Worm (Caenorhabditis elegans): ENCODE results near the gene Y75B8A.37.

The Y75B8A.37 gene

ce11 chrIII:12351301-12351700, 36.0 kb downstream of the Y75B8A.37 start, which contains the start of the genes pph-4.1 and Y75B8A.31 (continued):
- peak; percentile 21 for TF ChIP-seq hpl-2 (GFP tag; optimal IDR thresholded peaks at IDR 0.05)
- TF ChIP-seq blmp-1 (tag; optimal IDR thresholded peaks at IDR 0.05), result peak; percentile 73
- TF ChIP-seq ceh-82 (tag; optimal IDR thresholded peaks at IDR 0.05), result peak; percentile 80 to 89 (median 88)
- no peak for TF ChIP-seq nhr-237 (tag; optimal IDR thresholded peaks at IDR 0.05)
- TF ChIP-seq sptf-1 (tag; optimal IDR thresholded peaks at IDR 0.05), result no peak
- TF ChIP-seq ceh-8 (GFP tag; optimal IDR thresholded peaks at IDR 0.05), result no peak
- TF ChIP-seq pag-3 (tag; optimal IDR thresholded peaks at IDR 0.05; ENCODE audit: borderline replicate concordance, insufficient read depth), result no peak
- no peak for TF ChIP-seq C34B4.2 (tag; optimal IDR thresholded peaks at IDR 0.05)
- TF ChIP-seq zip-4 (GFP tag; optimal IDR thresholded peaks at IDR 0.05), result peak; percentile 1
- TF ChIP-seq C16A3.4 (tag; optimal IDR thresholded peaks at IDR 0.05), result peak; percentile 55
- TF ChIP-seq unc-86 (tag; optimal IDR thresholded peaks at IDR 0.05), result peak; percentile 78
- TF ChIP-seq efl-3 (GFP tag; optimal IDR thresholded peaks at IDR 0.05), result no peak
- peak; percentile 89 for TF ChIP-seq egl-13 (tag; optimal IDR thresholded peaks at IDR 0.05)
- TF ChIP-seq elt-3 (tag; optimal IDR thresholded peaks at IDR 0.05), result peak in 1 of 6 experiments; percentile 72
- TF ChIP-seq sup-37 (GFP tag; optimal IDR thresholded peaks at IDR 0.05), result peak; percentile 60
- TF ChIP-seq F16B12.6 (tag; optimal IDR thresholded peaks at IDR 0.05), result peak; percentile 64
- TF ChIP-seq zag-1 (tag; optimal IDR thresholded peaks at IDR 0.05), result no peak
- no peak for TF ChIP-seq ztf-4 (tag; optimal IDR thresholded peaks at IDR 0.05)
- TF ChIP-seq swsn-7 (tag; optimal IDR thresholded peaks at IDR 0.05), result peak; percentile 84
- peak; percentile 91 for TF ChIP-seq nhr-47 (tag; optimal IDR thresholded peaks at IDR 0.05)
- TF ChIP-seq xbp-1 (tag; optimal IDR thresholded peaks at IDR 0.05), result peak; percentile 89
- peak; percentile 92 for TF ChIP-seq snu-23 (GFP tag; optimal IDR thresholded peaks at IDR 0.05)
- peak; percentile 73 for TF ChIP-seq C04F5.9 (tag; optimal IDR thresholded peaks at IDR 0.05)
- peak; percentile 87 for TF ChIP-seq lin-13 (GFP tag; optimal IDR thresholded peaks at IDR 0.05)
- TF ChIP-seq unc-30 (tag; optimal IDR thresholded peaks at IDR 0.05), result no peak
- TF ChIP-seq sox-4 (tag; optimal IDR thresholded peaks at IDR 0.05), result peak; percentile 80
- peak; percentile 89 for TF ChIP-seq skn-1 (tag; optimal IDR thresholded peaks at IDR 0.05)
- peak; percentile 86 to 89 for TF ChIP-seq lsy-2 (tag; optimal IDR thresholded peaks at IDR 0.05)
- TF ChIP-seq mab-9 (GFP tag; IDR thresholded peaks at IDR 0.05), result peak; percentile 74
- peak; percentile 92 for TF ChIP-seq mep-1 (tag; optimal IDR thresholded peaks at IDR 0.05)
- TF ChIP-seq dpl-1 (GFP tag; optimal IDR thresholded peaks at IDR 0.05), result peak; percentile 73 to 83 (median 75)
- TF ChIP-seq aly-2 (tag; optimal IDR thresholded peaks at IDR 0.05), result no peak
- TF ChIP-seq Y116A8C.19 (tag; optimal IDR thresholded peaks at IDR 0.05; ENCODE audit: borderline replicate concordance), result peak; percentile 58
- TF ChIP-seq nhr-85 (tag), result peak; percentile 94
- TF ChIP-seq nhr-20 (tag; optimal IDR thresholded peaks at IDR 0.05), result peak; percentile 88
- no peak for TF ChIP-seq fkh-10 (GFP tag; optimal IDR thresholded peaks at IDR 0.05)
- no peak for TF ChIP-seq fos-1 (tag; optimal IDR thresholded peaks at IDR 0.05)
- peak; percentile 88 for TF ChIP-seq irx-1 (tag; optimal IDR thresholded peaks at IDR 0.05)
- TF ChIP-seq elt-2 (tag; optimal IDR thresholded peaks at IDR 0.05), result peak; percentile 44
- TF ChIP-seq hlh-17 (GFP tag; optimal IDR thresholded peaks at IDR 0.05; ENCODE audit: borderline replicate concordance), result no peak
- no peak for TF ChIP-seq ama-1 (optimal IDR thresholded peaks at IDR 0.05)
- no peak for TF ChIP-seq hlh-4 (tag; optimal IDR thresholded peaks at IDR 0.05)
- TF ChIP-seq alr-1 (tag; optimal IDR thresholded peaks at IDR 0.05; ENCODE audit: borderline replicate concordance), result no peak
- peak; percentile 83 for TF ChIP-seq fkh-4 (tag; optimal IDR thresholded peaks at IDR 0.05; ENCODE audit: borderline replicate concordance)
- TF ChIP-seq nhr-76 (tag; optimal IDR thresholded peaks at IDR 0.05), result no peak
- TF ChIP-seq aha-1 (tag; optimal IDR thresholded peaks at IDR 0.05), result no peak
- peak; percentile 91 for TF ChIP-seq unc-130 (tag; optimal IDR thresholded peaks at IDR 0.05)
- TF ChIP-seq ces-1 (GFP tag; optimal IDR thresholded peaks at IDR 0.05), result no peak
- peak; percentile 91 for TF ChIP-seq dsc-1 (tag; optimal IDR thresholded peaks at IDR 0.05)
- no peak for TF ChIP-seq mef-2 (tag; optimal IDR thresholded peaks at IDR 0.05)
- peak; percentile 95 for TF ChIP-seq nhr-71 (tag; optimal IDR thresholded peaks at IDR 0.05)
- no peak for TF ChIP-seq nhr-84 (tag; optimal IDR thresholded peaks at IDR 0.05)
- peak; percentile 69 for TF ChIP-seq lin-39 (tag; optimal IDR thresholded peaks at IDR 0.05)
- peak; percentile 85 for TF ChIP-seq unc-98 (GFP tag; IDR thresholded peaks at IDR 0.05)

Data from whole organism, L1 larva.